Fruit fly (Drosophila melanogaster) whole organism, embryonic: ENCODE measurements around the gene CG34454.

Source experiments
- ATbp ChIP-seq: fragments of 200-800 bp; sonication (Bioruptor generic); optimal IDR thresholded peaks from 2 replicates; lab custom pipeline; 2017; ENCODE audit warnings: missing biosample characterization, mild to moderate bottlenecking, missing genetic modification characterization, missing genetic modification reagents
- Abd-B ChIP-seq: fragments of 200-800 bp; sonication (Bioruptor generic); optimal IDR thresholded peaks from 2 replicates; lab custom pipeline; 2018; ENCODE audit warnings: missing biosample characterization, mild to moderate bottlenecking, missing genetic modification characterization, moderate library complexity
- Awh ChIP-seq: fragments of 200-800 bp; sonication (Bioruptor generic); IDR thresholded peaks from 2 replicates; pipeline ENCODE4, ENCODE4 v1.3.6; 2022; ENCODE audit warnings: missing biosample characterization, missing genetic modification characterization
- B-H1 ChIP-seq: fragments of 200-800 bp; sonication (Bioruptor generic); IDR thresholded peaks from 3 replicates; pipeline ENCODE4 v1.3.6; 2022; ENCODE audit warnings: missing biosample characterization, missing genetic modification characterization
- CG10147 ChIP-seq: fragments of 200-800 bp; sonication (Bioruptor generic); optimal IDR thresholded peaks from 2 replicates; lab custom pipeline; 2019; ENCODE audit warnings: missing biosample characterization, mild to moderate bottlenecking, missing genetic modification characterization, moderate library complexity
- CG11247 ChIP-seq: fragments of 200-800 bp; sonication (Bioruptor generic); IDR thresholded peaks from 2 replicates; pipeline ENCODE4 v1.3.6; 2022; ENCODE audit warnings: missing biosample characterization, missing genetic modification characterization
- CG11696 ChIP-seq: fragments of 200-800 bp; sonication (Bioruptor generic); IDR thresholded peaks from 2 replicates; pipeline ENCODE4 v1.3.6; 2022; ENCODE audit warnings: missing biosample characterization, missing genetic modification characterization
- CG12155 ChIP-seq: fragments of 200-800 bp; sonication (Bioruptor generic); optimal IDR thresholded peaks from 3 replicates; lab custom pipeline; 2016; ENCODE audit warnings: missing biosample characterization, missing genetic modification characterization
- CG15479 ChIP-seq: fragments of 200-800 bp; sonication (Bioruptor generic); optimal IDR thresholded peaks from 3 replicates; lab custom pipeline; 2019; ENCODE audit warnings: missing biosample characterization, mild to moderate bottlenecking, missing genetic modification characterization, moderate library complexity
- CG16813 ChIP-seq: fragments of 200-800 bp; sonication (Bioruptor generic); IDR thresholded peaks from 3 replicates; pipeline ENCODE4 v1.3.6; 2022; ENCODE audit warnings: missing biosample characterization, missing genetic modification characterization; ENCODE audit not compliant: partially characterized antibody
- CG16863 ChIP-seq: fragments of 200-800 bp; sonication (Bioruptor generic); optimal IDR thresholded peaks from 3 replicates; lab custom pipeline; 2016; ENCODE audit warnings: missing biosample characterization, missing genetic modification characterization
- CG17328 ChIP-seq: fragments of 200-800 bp; sonication (Bioruptor generic); IDR thresholded peaks from 2 replicates; pipeline ENCODE4 v1.3.6; 2022; ENCODE audit warnings: missing biosample characterization, missing genetic modification characterization
- CG1792 ChIP-seq: fragments of 200-800 bp; sonication (Bioruptor generic); optimal IDR thresholded peaks from 2 replicates; lab custom pipeline; 2016; ENCODE audit warnings: missing biosample characterization, missing genetic modification characterization
- CG18599 ChIP-seq: fragments of 200-800 bp; sonication (Bioruptor generic); optimal IDR thresholded peaks from 3 replicates; lab custom pipeline; 2017; ENCODE audit warnings: missing biosample characterization, missing genetic modification characterization, mild to moderate bottlenecking, moderate library complexity, missing genetic modification reagents
- CG30431 ChIP-seq: fragments of 200-800 bp; sonication (Bioruptor generic); optimal IDR thresholded peaks from 2 replicates; lab custom pipeline; 2017; ENCODE audit warnings: missing biosample characterization, missing genetic modification characterization
- CG34224 ChIP-seq: fragments of 200-800 bp; sonication (Bioruptor generic); IDR thresholded peaks from 3 replicates; pipeline ENCODE4 v1.3.6; 2022; ENCODE audit warnings: missing biosample characterization, missing genetic modification characterization; ENCODE audit not compliant: partially characterized antibody
- CG43689 ChIP-seq: fragments of 200-800 bp; sonication (Bioruptor generic); IDR thresholded peaks from 2 replicates; pipeline ENCODE4 v1.3.6; 2022; ENCODE audit warnings: missing biosample characterization, missing genetic modification characterization
- CG4730 ChIP-seq: fragments of 200-800 bp; sonication (Bioruptor generic); IDR thresholded peaks from 2 replicates; pipeline ENCODE4 v1.3.6; 2022; ENCODE audit warnings: missing biosample characterization, missing genetic modification characterization
- CG4854 ChIP-seq: fragments of 200-800 bp; sonication (Bioruptor generic); optimal IDR thresholded peaks from 2 replicates; lab custom pipeline; 2016; ENCODE audit warnings: missing biosample characterization, missing genetic modification characterization, inconsistent platforms
- CG7372 ChIP-seq: fragments of 200-800 bp; sonication (Bioruptor generic); IDR thresholded peaks from 2 replicates; pipeline ENCODE4 v1.3.6; 2022; ENCODE audit warnings: missing biosample characterization, missing genetic modification characterization
- CG7839 ChIP-seq: fragments of 200-800 bp; sonication (Bioruptor generic); optimal IDR thresholded peaks from 3 replicates; lab custom pipeline; 2018; ENCODE audit warnings: missing biosample characterization, mild to moderate bottlenecking, missing genetic modification characterization, moderate library complexity
- CG9215 ChIP-seq: fragments of 200-800 bp; sonication (Bioruptor generic); IDR thresholded peaks from 2 replicates; pipeline ENCODE4 v1.3.6; 2022; ENCODE audit warnings: missing biosample characterization, missing genetic modification characterization
- CG9609 ChIP-seq: fragments of 200-800 bp; sonication (Bioruptor generic); optimal IDR thresholded peaks from 3 replicates; lab custom pipeline; 2016; ENCODE audit warnings: missing biosample characterization, missing genetic modification characterization
- CG9932 ChIP-seq: fragments of 200-800 bp; sonication (Bioruptor generic); IDR thresholded peaks from 2 replicates; pipeline ENCODE4 v1.3.6; 2022; ENCODE audit warnings: missing biosample characterization, missing genetic modification characterization
- Dbx ChIP-seq: fragments of 200-800 bp; sonication (Bioruptor generic); IDR thresholded peaks from 3 replicates; pipeline ENCODE4 v1.3.6; 2022; ENCODE audit warnings: missing biosample characterization, missing genetic modification characterization
- Drgx ChIP-seq: fragments of 200-800 bp; sonication (Bioruptor generic); IDR thresholded peaks from 2 replicates; pipeline ENCODE4 v1.3.6; 2022; ENCODE audit warnings: missing biosample characterization, missing genetic modification characterization
- Eip74EF ChIP-seq, 2 experiments: fragments of 200-800 bp in 1 of 2; fragments of >200 bp in 1 of 2; sonication (Bioruptor generic) in 1 of 2; optimal IDR thresholded peaks; 2 replicates each; lab custom pipeline; 2017 to 2019; ENCODE audit warnings: missing biosample characterization in 2 of 2, missing genetic modification characterization in 2 of 2, mild to moderate bottlenecking in 1 of 2, moderate library complexity in 1 of 2
- Hr51 ChIP-seq, 2 experiments: fragments of 200-800 bp; sonication (Bioruptor generic); optimal IDR thresholded peaks; 2 replicates in 1 of 2; 3 replicates in 1 of 2; lab custom pipeline; 2016 to 2018; ENCODE audit warnings: missing biosample characterization in 2 of 2, missing genetic modification characterization in 2 of 2, mild to moderate bottlenecking in 1 of 2, moderate library complexity in 1 of 2
- MESR4 ChIP-seq: fragments of 200-800 bp; sonication (Bioruptor generic); optimal IDR thresholded peaks from 2 replicates; lab custom pipeline; 2018; ENCODE audit warnings: missing biosample characterization, mild to moderate bottlenecking, missing genetic modification characterization, moderate library complexity
- NFAT ChIP-seq: fragments of 200-800 bp; sonication (Bioruptor generic); IDR thresholded peaks from 2 replicates; pipeline ENCODE4 v1.3.6; 2022; ENCODE audit warnings: missing biosample characterization, missing genetic modification characterization
- Opbp ChIP-seq: fragments of 200-800 bp; sonication (Bioruptor generic); IDR thresholded peaks from 3 replicates; pipeline ENCODE4 v1.3.6; 2022; ENCODE audit warnings: missing biosample characterization, missing genetic modification characterization; ENCODE audit not compliant: partially characterized antibody
- Optix ChIP-seq: fragments of 200-800 bp; sonication (Bioruptor generic); IDR thresholded peaks from 3 replicates; pipeline ENCODE4 v1.3.6; 2022; ENCODE audit warnings: missing biosample characterization, missing genetic modification characterization
- PHDP ChIP-seq: fragments of 200-800 bp; sonication (Bioruptor generic); optimal IDR thresholded peaks from 3 replicates; lab custom pipeline; 2018; ENCODE audit warnings: missing biosample characterization, mild to moderate bottlenecking, missing genetic modification characterization, moderate library complexity
- Vsx1 ChIP-seq: fragments of 200-800 bp; sonication (Bioruptor generic); optimal IDR thresholded peaks from 2 replicates; lab custom pipeline; 2017; ENCODE audit warnings: missing biosample characterization, mild to moderate bottlenecking, missing genetic modification characterization, missing genetic modification reagents
- ap ChIP-seq: fragments of 200-800 bp; sonication (Bioruptor generic); IDR thresholded peaks from 2 replicates; pipeline ENCODE4 v1.3.6; 2022; ENCODE audit warnings: missing biosample characterization, missing genetic modification characterization
- ara ChIP-seq: fragments of 200-800 bp; sonication (Bioruptor generic); IDR thresholded peaks from 2 replicates; pipeline ENCODE4 v1.3.6; 2022; ENCODE audit warnings: missing biosample characterization, missing genetic modification characterization
- bab2 ChIP-seq: fragments of 200-800 bp; sonication (Bioruptor generic); optimal IDR thresholded peaks from 2 replicates; lab custom pipeline; 2016; ENCODE audit warnings: missing biosample characterization, missing genetic modification characterization
- btn ChIP-seq: fragments of 200-800 bp; sonication (Bioruptor generic); optimal IDR thresholded peaks from 2 replicates; lab custom pipeline; 2016; ENCODE audit warnings: missing biosample characterization, missing genetic modification characterization
- cg ChIP-seq: fragments of 200-800 bp; sonication (Bioruptor generic); optimal IDR thresholded peaks from 3 replicates; lab custom pipeline; 2019; ENCODE audit warnings: missing biosample characterization, mild to moderate bottlenecking, missing genetic modification characterization, moderate library complexity
- fu2 ChIP-seq: fragments of 200-800 bp; sonication (Bioruptor generic); optimal IDR thresholded peaks from 2 replicates; lab custom pipeline; 2016; ENCODE audit warnings: missing biosample characterization, missing genetic modification characterization
- grau ChIP-seq: fragments of 200-800 bp; optimal IDR thresholded peaks from 3 replicates; lab custom pipeline; 2019; ENCODE audit warnings: missing biosample characterization, mild to moderate bottlenecking, missing genetic modification characterization, moderate library complexity
- h ChIP-seq: fragments of >200 bp; optimal IDR thresholded peaks from 2 replicates; lab custom pipeline; 2017
- ind ChIP-seq: fragments of 200-800 bp; sonication (Bioruptor generic); optimal IDR thresholded peaks from 3 replicates; lab custom pipeline; 2016; ENCODE audit warnings: missing biosample characterization, missing genetic modification characterization
- klu ChIP-seq: fragments of 200-800 bp; sonication (Bioruptor generic); IDR thresholded peaks from 2 replicates; pipeline ENCODE4 v1.3.6; 2022; ENCODE audit warnings: missing biosample characterization, missing genetic modification characterization
- pan ChIP-seq, 4 experiments: fragments of >200 bp in 3 of 4; fragments of 200-800 bp in 1 of 4; sonication (Bioruptor generic) in 1 of 4; optimal IDR thresholded peaks in 3 of 4; IDR thresholded peaks in 1 of 4; 2 replicates each; pipeline versions ENCODE4 v1.3.6 to Lab custom; 2017 to 2022; ENCODE audit warnings: missing biosample characterization in 2 of 4, missing genetic modification characterization in 2 of 4, mixed read lengths in 1 of 4
- sim ChIP-seq: fragments of 200-800 bp; sonication (Bioruptor generic); IDR thresholded peaks from 2 replicates; pipeline ENCODE4 v1.3.6; 2022; ENCODE audit warnings: missing biosample characterization, missing genetic modification characterization
- trem ChIP-seq: fragments of 200-800 bp; optimal IDR thresholded peaks from 3 replicates; lab custom pipeline; 2019; ENCODE audit warnings: missing biosample characterization, mild to moderate bottlenecking, missing genetic modification characterization, moderate library complexity
- tup ChIP-seq: fragments of 200-800 bp; sonication (Bioruptor generic); optimal IDR thresholded peaks from 2 replicates; lab custom pipeline; 2016; ENCODE audit warnings: missing biosample characterization, mild to moderate bottlenecking, missing genetic modification characterization, moderate library complexity
- vfl ChIP-seq: fragments of 200-800 bp; sonication (Bioruptor generic); optimal IDR thresholded peaks from 2 replicates; lab custom pipeline; 2016; ENCODE audit warnings: missing biosample characterization, missing genetic modification characterization

The CG34454 gene

DNA sequence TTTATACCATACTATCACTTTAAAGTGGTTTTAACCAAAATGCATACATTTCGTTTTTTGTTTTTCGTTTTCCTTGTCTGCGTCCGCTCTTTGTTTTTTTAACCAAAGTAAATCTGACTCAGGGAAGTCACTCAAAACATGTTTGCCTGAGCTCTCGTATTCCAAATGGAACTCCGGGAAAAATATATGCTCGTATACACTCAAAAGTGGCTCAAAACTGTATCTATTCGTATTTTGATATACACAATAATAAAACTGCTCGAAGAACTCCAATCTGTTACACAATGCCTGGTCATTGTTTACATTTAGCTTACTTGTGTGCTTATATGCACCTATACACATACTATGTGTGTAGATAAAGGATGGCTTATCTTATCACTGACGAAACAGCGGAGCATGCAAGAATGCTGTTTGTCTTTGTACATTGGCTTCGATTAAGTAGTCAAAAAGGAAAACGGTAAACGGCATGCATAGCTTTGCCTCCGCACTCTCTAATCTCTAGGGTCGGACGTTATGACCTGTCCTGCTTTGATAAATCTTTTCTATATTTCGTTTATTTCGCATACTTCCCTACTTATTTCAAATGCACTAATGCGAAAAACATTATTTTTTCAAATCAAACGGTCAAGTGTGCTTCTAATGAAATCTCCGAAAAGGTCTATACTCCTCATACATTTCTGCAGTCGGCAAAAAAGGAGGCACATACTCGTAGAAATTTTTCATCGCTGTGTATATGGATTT lies 38.8 kb upstream of the CG34454 start, which contains the start of gene miple2 (continued):
- TF ChIP-seq Drgx = peak; percentile 31; the same call in 1 of the 2 replicates
- no peak for TF ChIP-seq ap (GFP tag; lab: Robert Waterston, UW)
- TF ChIP-seq CG9932 (GFP tag; lab: Robert Waterston, UW) = no peak
- TF ChIP-seq CG43689 (GFP tag; lab: Robert Waterston, UW) = no peak
- no peak for TF ChIP-seq fu2 (GFP tag; lab: Kevin White, UChicago)
- TF ChIP-seq NFAT (GFP tag; lab: Robert Waterston, UW) = no peak
- TF ChIP-seq CG7372 = no peak
- no peak for TF ChIP-seq CG9609 (GFP tag; lab: Kevin White, UChicago)
- no peak for TF ChIP-seq CG16813
- TF ChIP-seq trem = no peak
- TF ChIP-seq CG34224 (GFP tag; lab: Robert Waterston, UW) = no peak
- no peak for TF ChIP-seq Optix (GFP tag; lab: Robert Waterston, UW)
- TF ChIP-seq CG9215 (GFP tag; lab: Robert Waterston, UW) = no peak
- no peak for TF ChIP-seq CG11247
- TF ChIP-seq sim (GFP tag; lab: Robert Waterston, UW) = no peak
- peak; percentile 30 for TF ChIP-seq CG4854
- peak; percentile 12 for TF ChIP-seq MESR4 (GFP tag; lab: Kevin White, UChicago)
- TF ChIP-seq btn (GFP tag; lab: Kevin White, UChicago) = peak; percentile 48
- TF ChIP-seq CG18599 (GFP tag; lab: Kevin White, UChicago) = peak; percentile 64
- TF ChIP-seq ara (GFP tag; lab: Robert Waterston, UW) = peak; percentile 53; the same call in 1 of the 2 replicates
- TF ChIP-seq CG11696 (GFP tag; lab: Robert Waterston, UW) = no peak
- TF ChIP-seq CG7839 (tag; lab: Kevin White, UChicago) = no peak
- no peak for TF ChIP-seq bab2 (GFP tag; lab: Kevin White, UChicago)
- TF ChIP-seq Dbx (GFP tag; lab: Robert Waterston, UW) = no peak
- TF ChIP-seq pan (optimal IDR thresholded peaks at IDR 0.05; lab: Kevin White, UChicago) = no peak
- TF ChIP-seq pan (GFP tag; optimal IDR thresholded peaks at IDR 0.05 in 1 of 2, IDR thresholded peaks at IDR 0.05 in 1 of 2) = no peak
- TF ChIP-seq PHDP = peak; percentile 53
- no peak for TF ChIP-seq CG10147 (GFP tag; lab: Kevin White, UChicago)
- no peak for TF ChIP-seq Opbp (GFP tag; lab: Robert Waterston, UW)
- 0 out of 2 replicates have a peak, but pooled peaks have one; percentile 31 for TF ChIP-seq Awh (GFP tag; lab: Robert Waterston, UW)
- TF ChIP-seq CG4730 (GFP tag; lab: Robert Waterston, UW) = no peak
- TF ChIP-seq grau = peak; percentile 41
- TF ChIP-seq tup (GFP tag; lab: Kevin White, UChicago) = no peak
- TF ChIP-seq CG30431 (GFP tag; lab: Kevin White, UChicago) = peak; percentile 1
- no peak for TF ChIP-seq B-H1 (GFP tag; lab: Robert Waterston, UW)
- TF ChIP-seq h = no peak
- peak; percentile 11 to 62 for TF ChIP-seq Hr51 (GFP tag; optimal IDR thresholded peaks at IDR 0.05; lab: Kevin White, UChicago)
- 0 out of 2 replicates have a peak, but pooled peaks have one; percentile 12 for TF ChIP-seq CG17328 (GFP tag; lab: Robert Waterston, UW)
- TF ChIP-seq CG16863 = peak; percentile 55
- TF ChIP-seq vfl (GFP tag; lab: Kevin White, UChicago) = no peak
- TF ChIP-seq CG12155 (GFP tag; lab: Kevin White, UChicago) = no peak
- peak; percentile 23 for TF ChIP-seq ind (GFP tag; lab: Kevin White, UChicago)
- TF ChIP-seq Vsx1 (GFP tag; lab: Kevin White, UChicago) = peak; percentile 70
- peak; percentile 91 for TF ChIP-seq cg
- no peak for TF ChIP-seq Abd-B (GFP tag; lab: Kevin White, UChicago)
- TF ChIP-seq klu (GFP tag; lab: Robert Waterston, UW) = no peak
- peak; percentile 40 for TF ChIP-seq CG1792 (GFP tag; lab: Kevin White, UChicago)
- peak; percentile 42 for TF ChIP-seq ATbp (GFP tag; lab: Kevin White, UChicago)
- TF ChIP-seq CG15479 = peak; percentile 93
- TF ChIP-seq Eip74EF (GFP tag; optimal IDR thresholded peaks at IDR 0.05; lab: Kevin White, UChicago) = no peak
